Worm (Caenorhabditis elegans) whole organism, dauer: ENCODE measurements around the gene cal-2.

ENCODE experiments used
- unc-62 ChIP-seq: sonication (generic microtip); optimal IDR thresholded peaks from 2 replicates; lab custom pipeline; 2017; ENCODE audit warnings: missing biosample characterization, missing genetic modification reagents, missing genetic modification characterization

cal-2 gene

DNA sequence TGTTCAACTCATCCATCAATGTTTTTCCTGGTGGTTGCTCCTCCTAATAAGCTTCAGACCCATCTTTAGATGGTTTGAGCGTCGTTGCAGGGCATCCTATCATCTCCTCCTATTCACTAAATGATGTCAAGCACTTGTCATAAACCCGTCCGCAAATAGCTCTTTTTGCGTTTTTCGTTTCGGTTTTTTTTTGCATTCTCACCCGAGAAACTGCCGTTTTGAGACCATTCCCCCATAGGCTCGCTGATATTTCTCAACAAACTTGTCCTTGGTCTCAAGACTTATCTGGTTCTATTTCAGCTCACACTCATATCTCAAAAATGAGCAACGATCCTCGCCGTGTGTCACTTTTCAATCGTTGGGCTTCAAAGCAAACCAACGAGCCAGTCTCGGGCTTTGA is at the start of gene cal-2:
Gene cal-2, plus strand, starts transcription at position 301 of the 400 bp plus-strand sequence.
- TF ChIP-seq unc-62 (GFP tag; lab: Kevin White, UChicago): no peak

DNA sequence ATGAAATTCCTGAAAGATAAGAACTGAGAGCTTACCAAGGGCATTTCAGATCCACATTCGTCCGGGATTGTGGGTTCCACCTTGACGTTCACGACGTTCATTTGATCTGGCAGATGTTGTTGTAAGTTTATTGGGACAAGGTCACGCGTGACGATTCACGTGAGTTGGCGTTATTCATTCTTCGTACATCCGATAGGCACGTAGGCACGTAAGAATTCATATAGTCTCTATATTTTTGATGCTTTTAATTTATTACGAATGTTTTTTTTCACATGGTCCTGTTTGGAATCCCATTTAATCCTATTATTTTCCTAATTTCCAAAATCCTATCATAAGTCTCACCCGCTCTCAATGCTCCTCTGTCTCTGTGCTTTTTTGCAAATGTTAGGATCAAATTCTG is 48.6 kb upstream of the cal-2 start, which contains the start of gene B0457.4:
Gene B0457.4, minus strand, starts transcription at position 101 of the 400 bp plus-strand sequence.
- TF ChIP-seq unc-62 (GFP tag; lab: Kevin White, UChicago): no peak

ce11 chrII:8912523-8913017 is 47.9 kb upstream of the cal-2 start:
- TF ChIP-seq unc-62 (GFP tag; lab: Kevin White, UChicago): no peak

- no peak for TF ChIP-seq unc-62 (GFP tag; lab: Kevin White, UChicago)
Observed at ce11 chrII:8914654-8915053, 45.9 kb upstream of the cal-2 start.

ce11 chrII:8916656-8917055 is 43.9 kb upstream of the cal-2 start:
- no peak for TF ChIP-seq unc-62 (GFP tag; lab: Kevin White, UChicago)

DNA sequence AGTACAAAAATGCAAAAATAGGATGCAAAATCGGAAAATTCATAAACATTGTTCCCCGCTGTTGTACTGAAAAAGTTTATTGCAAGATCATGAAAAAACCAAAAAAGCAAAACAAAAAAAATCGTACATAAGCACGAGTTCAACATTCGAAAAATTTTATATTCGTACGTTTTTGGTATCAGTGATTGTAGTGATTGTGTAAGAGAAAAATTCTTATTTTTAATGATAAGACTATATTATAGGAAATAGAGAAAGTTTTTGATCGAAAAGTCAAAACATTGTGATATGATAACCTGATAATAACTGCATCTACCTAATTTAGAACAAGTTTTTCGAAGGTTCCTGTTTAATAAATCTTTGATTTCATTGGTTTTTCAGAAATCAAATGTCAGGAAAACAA is 43.2 kb upstream of the cal-2 start:
- no peak for TF ChIP-seq unc-62 (GFP tag; lab: Kevin White, UChicago)

DNA sequence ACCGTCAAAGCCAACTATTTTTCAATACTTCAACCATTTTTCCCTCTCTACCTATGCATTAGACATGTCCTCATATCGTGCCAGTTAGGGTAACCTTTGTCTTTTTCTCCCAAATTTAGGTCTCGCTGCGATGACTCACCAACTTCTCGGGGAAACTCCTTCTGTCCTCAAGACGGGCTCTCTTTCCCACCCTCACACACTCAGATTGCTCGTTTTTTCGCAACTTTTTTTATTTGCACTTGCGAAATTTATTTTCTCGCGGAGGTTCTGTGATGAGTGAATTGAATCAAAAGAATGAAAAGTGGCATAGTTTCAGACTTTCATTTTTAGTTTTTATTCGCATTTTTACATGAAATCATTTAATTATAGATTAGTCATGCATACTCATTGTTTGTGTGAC is 40.2 kb upstream of the cal-2 start:
- TF ChIP-seq unc-62 (GFP tag; lab: Kevin White, UChicago): no peak

DNA sequence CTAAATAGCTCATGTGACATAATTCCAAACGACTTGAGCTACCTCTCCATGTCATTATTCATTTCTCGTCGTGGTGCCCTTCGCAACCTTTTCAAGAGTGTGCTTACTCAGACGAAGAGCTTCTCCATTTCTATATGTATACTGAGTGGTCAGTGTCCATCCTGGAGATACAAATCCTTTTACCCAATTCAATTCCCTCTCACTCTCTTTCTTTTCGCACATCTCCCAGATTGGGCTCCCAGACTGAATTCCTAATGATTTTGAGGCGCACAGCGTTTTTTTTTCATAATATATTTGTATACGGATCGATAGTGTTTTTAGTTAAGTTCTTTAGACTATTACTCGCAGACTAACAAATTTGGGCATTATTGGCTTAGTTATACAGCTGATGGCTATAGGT is 39.6 kb upstream of the cal-2 start:
- TF ChIP-seq unc-62 (GFP tag; lab: Kevin White, UChicago): no peak

ce11 chrII:8921456-8921855 is 39.1 kb upstream of the cal-2 start:
- no peak for TF ChIP-seq unc-62 (GFP tag; lab: Kevin White, UChicago)

- TF ChIP-seq unc-62 (GFP tag; lab: Kevin White, UChicago): no peak
Observed at ce11 chrII:8922140-8922539, 38.4 kb upstream of the cal-2 start, which contains the start of gene B0457.6. B0457.6 (plus strand) TSS chrII:8922423.

DNA sequence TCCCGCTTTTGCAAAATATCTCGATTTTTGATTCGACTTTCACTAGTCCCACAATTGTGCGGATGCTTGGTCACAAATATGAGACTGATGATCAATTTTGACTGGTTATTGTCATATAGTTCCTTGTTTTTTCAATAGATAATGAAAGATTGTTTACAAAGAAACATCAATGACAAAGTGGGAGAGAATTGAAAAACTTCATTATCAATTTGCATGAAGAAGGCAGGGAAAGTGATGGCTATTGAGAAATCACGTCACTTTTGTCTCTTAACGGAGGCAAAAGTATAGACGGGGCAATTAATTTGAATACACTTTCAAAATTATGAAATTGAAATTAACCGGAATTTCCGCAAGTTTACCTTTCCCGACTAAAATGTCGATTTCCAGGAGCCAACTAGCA is 37.3 kb upstream of the cal-2 start:
- no peak for TF ChIP-seq unc-62 (GFP tag; lab: Kevin White, UChicago)

- no peak for TF ChIP-seq unc-62 (GFP tag; lab: Kevin White, UChicago)
Observed at ce11 chrII:8926451-8926850, 34.1 kb upstream of the cal-2 start, which contains the start of gene B0457.2. B0457.2 (minus strand) TSS chrII:8926551.

DNA sequence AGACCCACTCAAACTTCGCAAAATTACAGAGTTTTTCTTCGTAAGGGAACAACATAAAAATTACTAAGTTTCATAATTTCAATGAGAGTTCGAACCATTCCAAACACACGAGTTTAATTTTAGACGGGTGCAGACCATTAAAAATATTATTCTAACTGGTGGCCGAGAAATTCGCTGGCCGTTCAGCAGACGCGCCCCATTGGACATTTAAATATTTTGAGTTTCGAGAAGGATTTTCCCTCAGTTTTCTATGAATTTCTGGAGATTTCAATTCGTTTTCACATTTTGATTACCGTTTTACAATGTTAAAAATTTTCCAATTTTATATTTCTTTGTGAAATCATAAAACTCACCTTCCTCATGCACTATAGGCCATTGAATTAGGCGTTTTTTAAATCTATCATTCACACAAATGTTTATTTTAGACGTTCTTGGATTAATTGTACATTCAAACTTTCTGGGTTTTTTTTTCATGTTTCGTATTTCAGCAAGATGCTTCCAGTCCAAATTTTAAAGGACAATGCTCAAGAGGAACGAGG is 33.2 kb upstream of the cal-2 start, which contains the start of gene cct-2:
Gene cct-2, plus strand, starts transcription at position 489 of the 539 bp plus-strand sequence.
- TF ChIP-seq unc-62 (GFP tag; lab: Kevin White, UChicago): no peak

ce11 chrII:8929771-8930170 is 30.7 kb upstream of the cal-2 start, which contains the start of gene mrpl-50:
mrpl-50 (plus strand) TSS chrII:8929841.
- no peak for TF ChIP-seq unc-62 (GFP tag; lab: Kevin White, UChicago)

DNA sequence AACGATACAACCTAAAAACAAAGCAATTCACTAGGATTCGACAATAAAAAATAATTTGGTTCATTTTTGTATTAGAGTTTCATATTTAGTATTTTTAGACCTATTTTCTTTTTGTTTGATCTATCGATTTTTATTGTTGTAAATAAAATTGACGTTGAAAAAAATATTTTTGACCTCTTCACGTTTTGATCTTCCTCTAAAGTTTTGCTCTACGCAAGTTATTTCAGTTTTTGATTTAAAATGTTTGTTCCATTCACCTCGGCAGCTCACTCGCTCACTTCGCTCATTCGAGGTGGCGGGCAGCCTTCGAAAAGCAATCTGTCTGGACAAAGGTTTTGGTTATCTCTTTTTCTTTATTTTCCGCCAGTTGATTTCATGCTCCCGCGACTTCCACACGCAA is 29.8 kb upstream of the cal-2 start, which contains the start of gene enol-1:
Gene enol-1, plus strand, starts transcription at position 235 of the 400 bp plus-strand sequence.
- TF ChIP-seq unc-62 (GFP tag; lab: Kevin White, UChicago): no peak

DNA sequence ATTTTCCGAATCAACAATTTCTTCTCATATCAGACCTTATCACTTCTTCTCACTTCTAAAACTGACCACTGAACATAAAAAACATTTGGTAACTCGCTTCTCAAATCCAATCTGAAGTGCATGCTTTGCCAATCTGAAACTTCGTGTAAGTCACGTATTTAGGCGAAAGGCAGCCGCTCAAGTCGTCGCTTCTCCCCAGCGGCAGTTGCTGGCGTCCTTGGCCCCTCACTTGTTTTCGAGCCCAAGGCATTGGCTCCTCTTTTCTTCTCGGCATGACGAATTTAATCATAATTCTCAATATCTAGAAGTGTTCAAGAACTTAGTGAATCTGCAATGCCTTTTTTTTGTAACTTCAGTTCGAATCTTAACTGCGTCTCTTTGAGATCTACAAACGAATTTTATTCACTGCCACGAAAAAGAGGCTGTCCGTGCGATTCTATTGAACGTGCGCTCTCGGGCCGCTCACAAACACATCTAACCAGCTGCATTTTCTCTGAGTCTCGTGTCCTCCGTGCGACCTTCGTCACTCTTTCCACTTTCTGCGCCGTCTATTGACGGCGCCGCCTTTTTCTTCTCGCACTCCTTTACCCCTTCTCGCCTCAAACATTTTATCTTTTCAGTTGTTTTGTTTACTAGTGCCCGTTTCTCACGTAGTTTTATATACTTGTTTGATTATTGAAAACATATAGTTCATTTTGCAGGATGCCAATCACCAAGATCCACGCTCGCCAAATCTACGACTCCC is 28.9 kb upstream of the cal-2 start:
- TF ChIP-seq unc-62 (GFP tag; lab: Kevin White, UChicago): no peak
